Worm (Caenorhabditis elegans) whole organism, young adult: Measurements from ENCODE around the gene rfs-1.

ENCODE experiments used
- B0336.3 ChIP-seq: fragments of 200-800 bp; sonication (Bioruptor generic); IDR thresholded peaks from 2 replicates; pipeline ENCODE4 v1.3.6; 2022; ENCODE audit warnings: missing genetic modification characterization, missing compliant biosample characterization
- F10E7.11 ChIP-seq: sonication (generic microtip); optimal IDR thresholded peaks from 2 replicates; lab custom pipeline; 2017; ENCODE audit warnings: mild to moderate bottlenecking, missing genetic modification characterization, moderate library complexity, missing compliant biosample characterization
- F22D6.2 ChIP-seq: sonication (generic microtip); optimal IDR thresholded peaks from 2 replicates; lab custom pipeline; 2016; ENCODE audit warnings: mild to moderate bottlenecking, missing genetic modification characterization, missing compliant biosample characterization
- T07F8.4 ChIP-seq: sonication (generic microtip); optimal IDR thresholded peaks from 2 replicates; lab custom pipeline; 2016; ENCODE audit warnings: mild to moderate bottlenecking, missing genetic modification characterization, moderate library complexity, missing compliant biosample characterization
- T26A5.8 ChIP-seq: sonication (generic microtip); optimal IDR thresholded peaks from 2 replicates; lab custom pipeline; 2016; ENCODE audit warnings: missing genetic modification characterization, missing compliant biosample characterization
- Y67H2A.10 ChIP-seq: fragments of 200-800 bp; sonication (Bioruptor generic); conservative IDR thresholded peaks from 2 replicates; pipeline ENCODE4 v1.3.6; 2022; ENCODE audit warnings: missing genetic modification reagents, missing genetic modification characterization, missing compliant biosample characterization
- aptf-2 ChIP-seq: fragments of 200-800 bp; sonication (Bioruptor generic); conservative IDR thresholded peaks from 2 replicates; pipeline ENCODE4 v1.3.6; 2022; ENCODE audit warnings: missing genetic modification reagents, missing genetic modification characterization, missing compliant biosample characterization
- attf-3 ChIP-seq: fragments of 200-800 bp; sonication (Bioruptor generic); conservative IDR thresholded peaks from 2 replicates; pipeline ENCODE4 v1.3.6; 2022; ENCODE audit warnings: missing genetic modification reagents, missing genetic modification characterization, missing compliant biosample characterization
- attf-6 ChIP-seq: fragments of 200-800 bp; sonication (Bioruptor generic); IDR thresholded peaks from 2 replicates; pipeline ENCODE4 v1.3.6; 2022; ENCODE audit warnings: missing genetic modification reagents, missing genetic modification characterization, missing compliant biosample characterization
- bed-1 ChIP-seq: fragments of 200-800 bp; sonication (Bioruptor generic); IDR thresholded peaks from 2 replicates; pipeline ENCODE4 v1.3.6; 2022; ENCODE audit warnings: missing genetic modification reagents, missing genetic modification characterization, missing compliant biosample characterization
- ccch-3 ChIP-seq: fragments of 200-800 bp; sonication (Bioruptor generic); optimal IDR thresholded peaks from 2 replicates; lab custom pipeline; 2018; ENCODE audit warnings: mild to moderate bottlenecking, missing genetic modification characterization, missing compliant biosample characterization
- cebp-1 ChIP-seq, 2 experiments: fragments of 200-800 bp in 1 of 2; sonication (Bioruptor generic) in 1 of 2; sonication (generic microtip) in 1 of 2; IDR thresholded peaks in 1 of 2; optimal IDR thresholded peaks in 1 of 2; 2 replicates each; pipeline versions ENCODE4 v1.3.6 to Lab custom; 2017 to 2022; ENCODE audit warnings: missing compliant biosample characterization in 2 of 2, missing genetic modification characterization in 2 of 2, mild to moderate bottlenecking in 1 of 2, missing genetic modification reagents in 1 of 2, moderate library complexity in 1 of 2
- ceh-100 ChIP-seq: fragments of 200-800 bp; sonication (Bioruptor generic); IDR thresholded peaks from 2 replicates; pipeline ENCODE4 v1.3.6; 2022; ENCODE audit warnings: missing genetic modification reagents, missing genetic modification characterization, missing compliant biosample characterization
- ceh-27 ChIP-seq: fragments of 200-800 bp; sonication (Bioruptor generic); optimal IDR thresholded peaks from 2 replicates; lab custom pipeline; 2018; ENCODE audit warnings: mild to moderate bottlenecking, missing genetic modification characterization, moderate library complexity, missing compliant biosample characterization
- ceh-40 ChIP-seq: fragments of 200-800 bp; sonication (Bioruptor generic); IDR thresholded peaks from 2 replicates; pipeline ENCODE4 v1.3.6; 2022; ENCODE audit warnings: missing genetic modification characterization, missing compliant biosample characterization
- ceh-58 ChIP-seq: fragments of 200-800 bp; sonication (Bioruptor generic); IDR thresholded peaks from 2 replicates; pipeline ENCODE4 v1.3.6; 2022; ENCODE audit warnings: missing genetic modification characterization, missing compliant biosample characterization
- ceh-79 ChIP-seq: sonication (generic microtip); optimal IDR thresholded peaks from 2 replicates; lab custom pipeline; 2017; ENCODE audit warnings: mild to moderate bottlenecking, missing genetic modification characterization, missing compliant biosample characterization
- chd-7 ChIP-seq: sonication (generic microtip); optimal IDR thresholded peaks from 2 replicates; lab custom pipeline; 2016; ENCODE audit warnings: mild to moderate bottlenecking, missing genetic modification characterization, moderate library complexity, missing compliant biosample characterization
- egl-18 ChIP-seq: fragments of 200-800 bp; sonication (Bioruptor generic); IDR thresholded peaks from 2 replicates; pipeline ENCODE4 v1.3.6; 2022; ENCODE audit warnings: missing genetic modification reagents, missing genetic modification characterization, missing compliant biosample characterization
- ekl-4 ChIP-seq: fragments of 200-800 bp; sonication (Bioruptor generic); IDR thresholded peaks from 2 replicates; pipeline ENCODE4 v1.3.6; 2022; ENCODE audit warnings: missing genetic modification reagents, missing genetic modification characterization, missing compliant biosample characterization
- hlh-12 ChIP-seq: sonication (generic microtip); optimal IDR thresholded peaks from 2 replicates; lab custom pipeline; 2016; ENCODE audit warnings: missing genetic modification characterization, missing compliant biosample characterization
- hlh-26 ChIP-seq: fragments of 200-800 bp; sonication (Bioruptor generic); conservative IDR thresholded peaks from 2 replicates; pipeline ENCODE4 v1.3.6; 2022; ENCODE audit warnings: missing genetic modification reagents, missing genetic modification characterization, missing compliant biosample characterization
- hmg-1.2 ChIP-seq: fragments of 200-800 bp; sonication (Bioruptor generic); IDR thresholded peaks from 2 replicates; pipeline ENCODE4 v1.3.6; 2022; ENCODE audit warnings: missing genetic modification reagents, missing genetic modification characterization, missing compliant biosample characterization
- hmg-20 ChIP-seq: fragments of 200-800 bp; sonication (Bioruptor generic); IDR thresholded peaks from 2 replicates; pipeline ENCODE4 v1.3.6; 2022; ENCODE audit warnings: missing genetic modification reagents, missing genetic modification characterization, missing compliant biosample characterization
- hsf-1 ChIP-seq: fragments of 200-800 bp; sonication (Bioruptor generic); IDR thresholded peaks from 2 replicates; pipeline ENCODE4 v1.3.6; 2022; ENCODE audit warnings: missing genetic modification reagents, missing genetic modification characterization, missing compliant biosample characterization
- let-526 ChIP-seq: fragments of 200-800 bp; sonication (Bioruptor generic); IDR thresholded peaks from 2 replicates; pipeline ENCODE4 v1.3.6; 2022; ENCODE audit warnings: missing genetic modification reagents, missing genetic modification characterization, missing compliant biosample characterization
- madf-10 ChIP-seq: sonication (generic microtip); optimal IDR thresholded peaks from 2 replicates; lab custom pipeline; 2016; ENCODE audit warnings: mild to moderate bottlenecking, missing genetic modification characterization, missing compliant biosample characterization
- mcd-1 ChIP-seq: fragments of 200-800 bp; sonication (Bioruptor generic); IDR thresholded peaks from 2 replicates; pipeline ENCODE4 v1.3.6; 2022; ENCODE audit warnings: missing genetic modification reagents, missing genetic modification characterization, missing compliant biosample characterization
- mes-4 ChIP-seq: sonication (generic microtip); optimal IDR thresholded peaks from 2 replicates; lab custom pipeline; 2016; ENCODE audit warnings: missing genotype, missing genetic modification characterization, missing compliant biosample characterization
- nfya-1 ChIP-seq: sonication (generic microtip); optimal IDR thresholded peaks from 2 replicates; lab custom pipeline; 2017; ENCODE audit warnings: antibody characterized with exemption, missing compliant biosample characterization, missing genetic modification characterization, borderline replicate concordance; ENCODE audit not compliant: insufficient read depth
- nfyb-1 ChIP-seq: fragments of 200-800 bp; sonication (Bioruptor generic); IDR thresholded peaks from 2 replicates; pipeline ENCODE4 v1.3.6; 2022; ENCODE audit warnings: missing genetic modification reagents, missing genetic modification characterization, missing compliant biosample characterization
- nhr-80 ChIP-seq: sonication (generic microtip); optimal IDR thresholded peaks from 2 replicates; lab custom pipeline; 2016; ENCODE audit warnings: missing genetic modification characterization, missing compliant biosample characterization
- repo-1 ChIP-seq: sonication (generic microtip); optimal IDR thresholded peaks from 2 replicates; lab custom pipeline; 2017; ENCODE audit warnings: mild to moderate bottlenecking, missing genetic modification characterization, missing compliant biosample characterization
- sdz-38 ChIP-seq: sonication (generic microtip); optimal IDR thresholded peaks from 2 replicates; lab custom pipeline; 2016; ENCODE audit warnings: missing genotype, missing genetic modification characterization, missing compliant biosample characterization
- snpc-1.1 ChIP-seq: sonication (generic microtip); optimal IDR thresholded peaks from 2 replicates; lab custom pipeline; 2017; ENCODE audit warnings: missing genetic modification characterization, mild to moderate bottlenecking, missing compliant biosample characterization, antibody characterized with exemption, moderate library complexity, missing genotype, missing genetic modification reagents; ENCODE audit not compliant: insufficient read depth
- snpc-1.3 ChIP-seq: sonication (generic microtip); optimal IDR thresholded peaks from 2 replicates; lab custom pipeline; 2017; ENCODE audit warnings: missing genetic modification characterization, mild to moderate bottlenecking, missing compliant biosample characterization, antibody characterized with exemption, moderate library complexity, missing genotype, missing genetic modification reagents; ENCODE audit not compliant: insufficient read depth
- snpc-4 ChIP-seq, 5 experiments: fragments of 150-350 bp in 1 of 5; sonication (generic microtip) in 4 of 5; optimal IDR thresholded peaks; 2 replicates each; lab custom pipeline; 2014 to 2018; ENCODE audit warnings: missing genetic modification characterization in 5 of 5, missing biosample characterization in 3 of 5, antibody characterized with exemption in 2 of 5, mild to moderate bottlenecking in 2 of 5, missing compliant biosample characterization in 2 of 5, missing genotype in 2 of 5, moderate library complexity in 2 of 5, missing genetic modification reagents in 1 of 5
- tbp1 ChIP-seq: fragments of 200-800 bp; sonication (Bioruptor generic); optimal IDR thresholded peaks from 2 replicates; lab custom pipeline; 2018; ENCODE audit warnings: mild to moderate bottlenecking, missing genetic modification characterization, missing compliant biosample characterization
- tlf-1 ChIP-seq: fragments of 200-800 bp; sonication (Bioruptor generic); optimal IDR thresholded peaks from 2 replicates; lab custom pipeline; 2018; ENCODE audit warnings: mild to moderate bottlenecking, missing genetic modification characterization, missing compliant biosample characterization
- unc-130 ChIP-seq: sonication (generic microtip); optimal IDR thresholded peaks from 2 replicates; lab custom pipeline; 2016; ENCODE audit warnings: missing genetic modification reagents, missing genetic modification characterization, missing compliant biosample characterization
- ztf-25 ChIP-seq: fragments of 200-800 bp; sonication (Bioruptor generic); IDR thresholded peaks from 2 replicates; pipeline ENCODE4 v1.3.6; 2022; ENCODE audit warnings: missing genetic modification reagents, missing genetic modification characterization, missing compliant biosample characterization
- ztf-28 ChIP-seq: fragments of 200-800 bp; sonication (Bioruptor generic); IDR thresholded peaks from 2 replicates; pipeline ENCODE4 v1.3.6; 2022; ENCODE audit warnings: missing genetic modification reagents, missing genetic modification characterization, missing compliant biosample characterization
- ztf-3 ChIP-seq: fragments of 200-800 bp; sonication (Bioruptor generic); optimal IDR thresholded peaks from 2 replicates; lab custom pipeline; 2018; ENCODE audit warnings: mild to moderate bottlenecking, missing genetic modification characterization, missing compliant biosample characterization

rfs-1 gene

DNA sequence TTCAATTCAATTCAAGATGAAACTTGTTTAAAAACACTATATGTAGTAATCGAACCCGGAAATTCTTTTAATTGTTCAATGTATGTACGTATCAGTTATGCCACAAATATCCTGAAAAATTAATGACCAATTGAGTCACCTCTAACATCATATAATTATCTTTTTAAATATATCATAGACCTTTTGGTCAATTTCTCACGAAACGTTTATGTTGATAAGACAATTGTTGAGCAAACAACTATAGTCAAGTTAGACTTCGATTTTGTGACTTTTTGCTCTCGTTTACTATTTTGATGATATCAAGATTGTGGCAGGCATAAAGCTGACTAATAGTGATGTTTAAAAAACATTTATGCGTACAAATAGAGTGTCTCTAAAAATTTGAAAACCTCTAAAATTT lies 14.0 kb downstream of the rfs-1 start:
- peak; percentile 28 for TF ChIP-seq nhr-80 (tag; lab: Kevin White, UChicago)
- no peak for TF ChIP-seq nfyb-1 (GFP tag; lab: Robert Waterston, UW)

DNA sequence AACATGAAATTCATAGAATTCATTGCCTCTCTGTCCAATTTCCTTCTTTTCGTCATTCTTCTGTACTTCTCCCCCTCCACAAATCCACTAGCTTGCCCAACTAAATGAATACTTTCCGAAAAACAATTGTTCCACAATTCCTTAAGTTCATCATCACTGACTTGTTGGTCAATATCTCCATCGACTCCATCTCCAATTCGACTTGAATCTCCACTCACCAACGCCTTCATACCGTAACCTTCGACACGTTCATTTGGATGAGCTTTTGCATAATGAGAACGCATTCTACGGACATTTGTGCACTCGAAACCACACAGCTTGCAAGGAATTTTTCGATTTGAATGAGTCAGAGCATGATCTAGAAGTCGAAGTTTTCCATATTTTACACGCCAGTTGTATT lies 14.7 kb downstream of the rfs-1 start:
- TF ChIP-seq aptf-2 (no peak), snpc-1.1 (tag; lab: Kevin White, UChicago) (no peak), repo-1 (tag; lab: Kevin White, UChicago) (no peak), ceh-27 (GFP tag; lab: Kevin White, UChicago) (no peak), sdz-38 (tag; lab: Kevin White, UChicago) (no peak), nfyb-1 (GFP tag; lab: Robert Waterston, UW) (no peak), madf-10 (tag; lab: Kevin White, UChicago) (no peak), tbp1 (no peak), B0336.3 (GFP tag; lab: Robert Waterston, UW) (no peak), nfya-1 (tag; lab: Kevin White, UChicago) (no peak)

DNA sequence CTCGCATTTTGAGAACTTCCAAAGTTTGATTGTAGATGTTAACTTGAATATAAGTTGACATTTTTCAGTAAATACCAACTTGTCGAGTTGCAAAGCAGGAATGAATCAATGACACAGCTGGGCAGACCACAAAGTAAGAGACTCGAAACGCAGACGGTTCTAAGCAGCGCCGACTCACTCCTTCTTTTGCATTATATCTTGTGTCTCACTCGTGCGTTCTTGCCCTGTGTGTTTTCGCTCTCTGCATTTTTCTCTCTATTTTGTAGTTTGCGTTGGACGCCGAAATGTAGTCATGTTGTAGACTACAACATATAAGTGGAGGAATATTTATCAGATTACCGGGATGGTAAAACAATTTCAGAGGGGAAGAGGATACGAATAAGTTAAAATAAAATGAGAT lies 16.5 kb downstream of the rfs-1 start, which contains the start of gene C02F5.12:
Gene C02F5.12 (minus strand): TSS at position 221 of the 400 bp plus-strand sequence.
- no peak for TF ChIP-seq snpc-1.3 (tag; lab: Kevin White, UChicago)
- TF ChIP-seq bed-1, result no peak
- no peak for TF ChIP-seq T07F8.4 (tag; lab: Kevin White, UChicago)
- no peak for TF ChIP-seq ztf-25
- peak; percentile 35 for TF ChIP-seq tlf-1 (GFP tag; lab: Kevin White, UChicago)
- no peak for TF ChIP-seq repo-1 (tag; lab: Kevin White, UChicago)
- TF ChIP-seq tbp1, result peak; percentile 25
- peak; percentile 56 for TF ChIP-seq ekl-4 (GFP tag; lab: Robert Waterston, UW)
- no peak for TF ChIP-seq chd-7
- 0 out of 2 replicates have a peak, but pooled peaks have one; percentile 31 for TF ChIP-seq nfyb-1 (GFP tag; lab: Robert Waterston, UW)
- TF ChIP-seq hsf-1 (GFP tag; lab: Robert Waterston, UW), result peak; percentile 40; the same call in 1 of the 2 replicates
- TF ChIP-seq F10E7.11 (tag; lab: Kevin White, UChicago), result no peak
- no peak for TF ChIP-seq madf-10 (tag; lab: Kevin White, UChicago)
- no peak for TF ChIP-seq ztf-28 (GFP tag; lab: Robert Waterston, UW)
- TF ChIP-seq ceh-40 (GFP tag; lab: Robert Waterston, UW), result no peak
- TF ChIP-seq egl-18 (GFP tag; lab: Robert Waterston, UW), result no peak
- TF ChIP-seq T26A5.8 (tag; lab: Kevin White, UChicago), result no peak
- TF ChIP-seq ceh-58 (GFP tag; lab: Robert Waterston, UW), result 0 out of 2 replicates have a peak, but pooled peaks have one; percentile 51
- TF ChIP-seq ztf-3 (GFP tag; lab: Kevin White, UChicago), result no peak
- TF ChIP-seq snpc-4 (GFP tag; optimal IDR thresholded peaks at IDR 0.05; lab: Kevin White, UChicago), result no peak
- TF ChIP-seq snpc-4 (tag; optimal IDR thresholded peaks at IDR 0.05; lab: Kevin White, UChicago), result no peak
- 0 out of 2 replicates have a peak, but pooled peaks have one; percentile 19 for TF ChIP-seq attf-3 (GFP tag; lab: Robert Waterston, UW)
- TF ChIP-seq attf-6, result no peak
- TF ChIP-seq hlh-26 (GFP tag; lab: Robert Waterston, UW), result no peak
- TF ChIP-seq hmg-1.2 (GFP tag; lab: Robert Waterston, UW), result peak; percentile 38
- no peak for TF ChIP-seq hmg-20 (GFP tag; lab: Robert Waterston, UW)
- no peak for TF ChIP-seq ceh-79 (tag; lab: Kevin White, UChicago)
- no peak for TF ChIP-seq ceh-100 (GFP tag; lab: Robert Waterston, UW)
- TF ChIP-seq ccch-3 (GFP tag; lab: Kevin White, UChicago), result no peak
- TF ChIP-seq unc-130 (GFP tag; lab: Kevin White, UChicago), result no peak
- TF ChIP-seq let-526, result no peak
- TF ChIP-seq mes-4 (tag; lab: Kevin White, UChicago), result no peak
- no peak for TF ChIP-seq cebp-1 (GFP tag; IDR thresholded peaks at IDR 0.05; lab: Robert Waterston, UW)
- peak; percentile 48 for TF ChIP-seq cebp-1 (tag; optimal IDR thresholded peaks at IDR 0.05; lab: Kevin White, UChicago)
- TF ChIP-seq hlh-12 (tag; lab: Kevin White, UChicago), result no peak
- TF ChIP-seq F22D6.2 (tag; lab: Kevin White, UChicago), result no peak
- no peak for TF ChIP-seq Y67H2A.10
- TF ChIP-seq mcd-1 (GFP tag; lab: Robert Waterston, UW), result peak; percentile 28; the same call in 1 of the 2 replicates
- no peak for TF ChIP-seq snpc-1.1 (tag; lab: Kevin White, UChicago)
